ENCODE assay signal across 1 fruit fly cellular context in genomic region chrX:20480382-20480781, dm6.
TF ChIP-seq lines count a peak whose summit lies in the region.

No protein-coding gene starts in this region.

TF ChIP-seq in whole organism, embryonic, 481 proteins besides CTCF, POLR2A, EP300 and RAD21 (continued from another document and continues in another):
- peak; percentile 55 for TF ChIP-seq HHEX (GFP tag; optimal IDR thresholded peaks at IDR 0.05; lab: Kevin White, UChicago)
- TF ChIP-seq CG34376 (GFP tag; optimal IDR thresholded peaks at IDR 0.05; lab: Kevin White, UChicago): no peak
- no peak for TF ChIP-seq Dll (GFP tag; IDR thresholded peaks at IDR 0.05; lab: Robert Waterston, UW; ENCODE audit: partially characterized antibody)
- TF ChIP-seq CG3726 (GFP tag; IDR thresholded peaks at IDR 0.05; lab: Robert Waterston, UW): 0 out of 3 replicates have a peak, but pooled peaks have one; percentile 39
- peak; percentile 48 for TF ChIP-seq ewg (GFP tag; optimal IDR thresholded peaks at IDR 0.05; lab: Kevin White, UChicago)
- no peak for TF ChIP-seq YL-1 (GFP tag; optimal IDR thresholded peaks at IDR 0.05; lab: Kevin White, UChicago)
- TF ChIP-seq CG12391 (tag; optimal IDR thresholded peaks at IDR 0.05; lab: Kevin White, UChicago): peak; percentile 72
- TF ChIP-seq CG14710 (tag; optimal IDR thresholded peaks at IDR 0.05; lab: Kevin White, UChicago): peak; percentile 40
- peak; percentile 22 for TF ChIP-seq fd102C (GFP tag; optimal IDR thresholded peaks at IDR 0.05; lab: Kevin White, UChicago)
- TF ChIP-seq Six4 (GFP tag; optimal IDR thresholded peaks at IDR 0.05; lab: Kevin White, UChicago): peak; percentile 72
- TF ChIP-seq Ravus (GFP tag; IDR thresholded peaks at IDR 0.05; lab: Robert Waterston, UW): no peak
- TF ChIP-seq chinmo (GFP tag; IDR thresholded peaks at IDR 0.05; lab: Robert Waterston, UW; ENCODE audit: partially characterized antibody): no peak
- TF ChIP-seq CG6272 (GFP tag; IDR thresholded peaks at IDR 0.05; lab: Robert Waterston, UW): no peak
- peak; percentile 72 for TF ChIP-seq Camta (GFP tag; optimal IDR thresholded peaks at IDR 0.05; lab: Kevin White, UChicago)
- TF ChIP-seq Rx (GFP tag; IDR thresholded peaks at IDR 0.05; lab: Robert Waterston, UW): 0 out of 2 replicates have a peak, but pooled peaks have one; percentile 24
- peak; percentile 65 for TF ChIP-seq CG11398 (GFP tag; optimal IDR thresholded peaks at IDR 0.05; lab: Kevin White, UChicago)
- TF ChIP-seq CG4282 (GFP tag; optimal IDR thresholded peaks at IDR 0.05; lab: Kevin White, UChicago): peak; percentile 11
- no peak for TF ChIP-seq kni (GFP tag; optimal IDR thresholded peaks at IDR 0.05; lab: Kevin White, UChicago)
- no peak for TF ChIP-seq B-H2 (GFP tag; optimal IDR thresholded peaks at IDR 0.05; lab: Kevin White, UChicago)
- no peak for TF ChIP-seq pan (optimal IDR thresholded peaks at IDR 0.05; lab: Kevin White, UChicago)
- peak in 1 of 2 experiments; percentile 75 for TF ChIP-seq pan (GFP tag; optimal IDR thresholded peaks at IDR 0.05 in 1 of 2, IDR thresholded peaks at IDR 0.05 in 1 of 2)
- TF ChIP-seq HmgD (GFP tag; optimal IDR thresholded peaks at IDR 0.05; lab: Kevin White, UChicago): peak; percentile 49
- no peak for TF ChIP-seq pum (GFP tag; optimal IDR thresholded peaks at IDR 0.05; lab: Kevin White, UChicago)
- TF ChIP-seq CG18599 (GFP tag; optimal IDR thresholded peaks at IDR 0.05; lab: Kevin White, UChicago): peak; percentile 79
- no peak for TF ChIP-seq croc (GFP tag; conservative IDR thresholded peaks at IDR 0.05; lab: Robert Waterston, UW)
- no peak for TF ChIP-seq CG11504 (tag; optimal IDR thresholded peaks at IDR 0.05; lab: Kevin White, UChicago)
- TF ChIP-seq stc (GFP tag; IDR thresholded peaks at IDR 0.05; lab: Robert Waterston, UW): peak; percentile 15; the same call in 1 of the 2 replicates
- no peak for TF ChIP-seq abd-A (tag; optimal IDR thresholded peaks at IDR 0.05; lab: Kevin White, UChicago)
- TF ChIP-seq CG10654 (GFP tag; optimal IDR thresholded peaks at IDR 0.05; lab: Kevin White, UChicago): peak; percentile 70
- TF ChIP-seq gsb-n (tag; optimal IDR thresholded peaks at IDR 0.05; lab: Kevin White, UChicago): no peak
- TF ChIP-seq CG3407 (GFP tag; optimal IDR thresholded peaks at IDR 0.05; lab: Kevin White, UChicago): no peak
- no peak for TF ChIP-seq CG17912 (GFP tag; optimal IDR thresholded peaks at IDR 0.05; lab: Kevin White, UChicago)
- no peak for TF ChIP-seq lov (optimal IDR thresholded peaks at IDR 0.05; lab: Kevin White, UChicago)
- TF ChIP-seq lov (GFP tag; IDR thresholded peaks at IDR 0.05; lab: Robert Waterston, UW): 0 out of 3 replicates have a peak, but pooled peaks have one; percentile 10
- TF ChIP-seq Xbp1 (GFP tag; optimal IDR thresholded peaks at IDR 0.05; lab: Kevin White, UChicago): peak; percentile 79
- peak; percentile 80 for TF ChIP-seq Chrac-16 (GFP tag; optimal IDR thresholded peaks at IDR 0.05; lab: Kevin White, UChicago)
- no peak for TF ChIP-seq CG1603 (tag; optimal IDR thresholded peaks at IDR 0.05; lab: Kevin White, UChicago)
- TF ChIP-seq repo (GFP tag; optimal IDR thresholded peaks at IDR 0.05; lab: Kevin White, UChicago): peak; percentile 75
- peak; percentile 29 for TF ChIP-seq btn (GFP tag; optimal IDR thresholded peaks at IDR 0.05; lab: Kevin White, UChicago)
- TF ChIP-seq bigmax (GFP tag; optimal IDR thresholded peaks at IDR 0.05; lab: Kevin White, UChicago): no peak
- TF ChIP-seq Dbx (GFP tag; IDR thresholded peaks at IDR 0.05; lab: Robert Waterston, UW): peak; percentile 63; the same call in 1 of the 3 replicates
- peak; percentile 96 for TF ChIP-seq sens (GFP tag; lab: Kevin White, UChicago)
- TF ChIP-seq pho (GFP tag; optimal IDR thresholded peaks at IDR 0.05; lab: Kevin White, UChicago): peak; percentile 67
- peak; percentile 64 for TF ChIP-seq oc (tag; optimal IDR thresholded peaks at IDR 0.05; lab: Kevin White, UChicago)
- TF ChIP-seq gfzf (GFP tag; optimal IDR thresholded peaks at IDR 0.05; lab: Kevin White, UChicago): no peak
- TF ChIP-seq CG7839 (tag; optimal IDR thresholded peaks at IDR 0.05; lab: Kevin White, UChicago): peak; percentile 82
- peak; percentile 77 for TF ChIP-seq zfh2 (GFP tag; optimal IDR thresholded peaks at IDR 0.05; lab: Kevin White, UChicago)
- 0 out of 2 replicates have a peak, but pooled peaks have one; percentile 21 for TF ChIP-seq crol (GFP tag; IDR thresholded peaks at IDR 0.05; lab: Robert Waterston, UW)
- no peak for TF ChIP-seq yki (optimal IDR thresholded peaks at IDR 0.05; lab: Kevin White, UChicago)
- peak; percentile 45; the same call in 1 of the 2 replicates for TF ChIP-seq CG3847 (GFP tag; IDR thresholded peaks at IDR 0.05; lab: Robert Waterston, UW)
- no peak for TF ChIP-seq CG5953 (GFP tag; IDR thresholded peaks at IDR 0.05; lab: Robert Waterston, UW)
- TF ChIP-seq CG8290 (GFP tag; optimal IDR thresholded peaks at IDR 0.05; lab: Kevin White, UChicago): peak; percentile 51
- peak in 1 of 2 experiments; percentile 88 for TF ChIP-seq CG8290 (tag; optimal IDR thresholded peaks at IDR 0.05; lab: Kevin White, UChicago)
- no peak for TF ChIP-seq NFAT (GFP tag; IDR thresholded peaks at IDR 0.05; lab: Robert Waterston, UW)
- TF ChIP-seq CG15479 (GFP tag; optimal IDR thresholded peaks at IDR 0.05; lab: Kevin White, UChicago): peak; percentile 4
- TF ChIP-seq zf30C (GFP tag; optimal IDR thresholded peaks at IDR 0.05; lab: Kevin White, UChicago): no peak
- TF ChIP-seq dmrt11E (tag; optimal IDR thresholded peaks at IDR 0.05; lab: Kevin White, UChicago): peak; percentile 75
- TF ChIP-seq H15 (GFP tag; IDR thresholded peaks at IDR 0.05; lab: Robert Waterston, UW): peak; percentile 51; the same call in 1 of the 3 replicates
- TF ChIP-seq nmo (GFP tag; optimal IDR thresholded peaks at IDR 0.05; lab: Kevin White, UChicago): peak; percentile 63
- no peak for TF ChIP-seq CG10543 (GFP tag; optimal IDR thresholded peaks at IDR 0.05; lab: Kevin White, UChicago)
- TF ChIP-seq Mes4 (GFP tag; optimal IDR thresholded peaks at IDR 0.05; lab: Kevin White, UChicago): peak; percentile 61
- peak; percentile 79 for TF ChIP-seq CG7786 (GFP tag; optimal IDR thresholded peaks at IDR 0.05; lab: Kevin White, UChicago)
- peak; percentile 9 for TF ChIP-seq psq (GFP tag; optimal IDR thresholded peaks at IDR 0.05; lab: Kevin White, UChicago)
- TF ChIP-seq Abd-B (GFP tag; optimal IDR thresholded peaks at IDR 0.05; lab: Kevin White, UChicago): peak; percentile 67
- TF ChIP-seq crp (GFP tag; optimal IDR thresholded peaks at IDR 0.05; lab: Kevin White, UChicago): no peak
- no peak for TF ChIP-seq CG11560 (tag; IDR thresholded peaks at IDR 0.05; lab: Robert Waterston, UW)
- no peak for TF ChIP-seq gt (GFP tag; IDR thresholded peaks at IDR 0.05; lab: Robert Waterston, UW)
- TF ChIP-seq GATAe (GFP tag; conservative IDR thresholded peaks at IDR 0.05; lab: Robert Waterston, UW): no peak
- no peak for TF ChIP-seq lbe (GFP tag; optimal IDR thresholded peaks at IDR 0.05; lab: Kevin White, UChicago)
- no peak; the same call in 1 of the 2 replicates for TF ChIP-seq CG31441 (GFP tag; IDR thresholded peaks at IDR 0.05; lab: Robert Waterston, UW)
- TF ChIP-seq CG2712 (tag; optimal IDR thresholded peaks at IDR 0.05; lab: Kevin White, UChicago): no peak
- TF ChIP-seq seq (GFP tag; IDR thresholded peaks at IDR 0.05; lab: Robert Waterston, UW): peak; percentile 61
- no peak for TF ChIP-seq Taf1 (GFP tag; IDR thresholded peaks at IDR 0.05; lab: Robert Waterston, UW)
- peak; percentile 65 for TF ChIP-seq HmgZ (tag; optimal IDR thresholded peaks at IDR 0.05; lab: Kevin White, UChicago)
- TF ChIP-seq Oaz (GFP tag; IDR thresholded peaks at IDR 0.05; lab: Robert Waterston, UW): 0 out of 2 replicates have a peak, but pooled peaks have one; percentile 31
- TF ChIP-seq CG1792 (GFP tag; optimal IDR thresholded peaks at IDR 0.05; lab: Kevin White, UChicago): peak; percentile 30
- TF ChIP-seq CG17186 (GFP tag; optimal IDR thresholded peaks at IDR 0.05; lab: Kevin White, UChicago): no peak
- TF ChIP-seq CG13123 (GFP tag; optimal IDR thresholded peaks at IDR 0.05; lab: Kevin White, UChicago): peak; percentile 26
- no peak for TF ChIP-seq ttk (GFP tag; IDR thresholded peaks at IDR 0.05; lab: Robert Waterston, UW)
- TF ChIP-seq Nf-YA (GFP tag; IDR thresholded peaks at IDR 0.05; lab: Robert Waterston, UW): 0 out of 2 replicates have a peak, but pooled peaks have one; percentile 27
- peak; percentile 59 for TF ChIP-seq ap (GFP tag; IDR thresholded peaks at IDR 0.05; lab: Robert Waterston, UW)
- TF ChIP-seq Rfx (GFP tag; IDR thresholded peaks at IDR 0.05; lab: Robert Waterston, UW): peak; percentile 61
- TF ChIP-seq dan (GFP tag; IDR thresholded peaks at IDR 0.05; lab: Robert Waterston, UW): no peak
- no peak for TF ChIP-seq peb (GFP tag; IDR thresholded peaks at IDR 0.05; lab: Robert Waterston, UW)
- no peak for TF ChIP-seq CG15011 (GFP tag; optimal IDR thresholded peaks at IDR 0.05; lab: Kevin White, UChicago)
- TF ChIP-seq CG16813 (GFP tag; IDR thresholded peaks at IDR 0.05; lab: Robert Waterston, UW; ENCODE audit: partially characterized antibody): no peak
- TF ChIP-seq CG1529 (GFP tag; optimal IDR thresholded peaks at IDR 0.05; lab: Kevin White, UChicago): no peak
- TF ChIP-seq tin (GFP tag; optimal IDR thresholded peaks at IDR 0.05; lab: Kevin White, UChicago): peak; percentile 66
- peak; percentile 46 for TF ChIP-seq gcm (GFP tag; optimal IDR thresholded peaks at IDR 0.05; lab: Kevin White, UChicago)
- peak; percentile 3 for TF ChIP-seq CG31388 (GFP tag; optimal IDR thresholded peaks at IDR 0.05; lab: Kevin White, UChicago)
- no peak for TF ChIP-seq CG7987 (GFP tag; optimal IDR thresholded peaks at IDR 0.05; lab: Kevin White, UChicago)
- TF ChIP-seq CG7357 (GFP tag; IDR thresholded peaks at IDR 0.05; lab: Robert Waterston, UW): peak; percentile 58; the same call in 1 of the 3 replicates
- peak; percentile 30 for TF ChIP-seq Elba2 (GFP tag; optimal IDR thresholded peaks at IDR 0.05; lab: Kevin White, UChicago)
- TF ChIP-seq Sry-δ (GFP tag; optimal IDR thresholded peaks at IDR 0.05; lab: Kevin White, UChicago): peak; percentile 12
- TF ChIP-seq sisA (GFP tag; IDR thresholded peaks at IDR 0.05; lab: Robert Waterston, UW): peak; percentile 70
- 0 out of 2 replicates have a peak, but pooled peaks have one; percentile 10 for TF ChIP-seq sim (GFP tag; IDR thresholded peaks at IDR 0.05; lab: Robert Waterston, UW)
- TF ChIP-seq dysf (GFP tag; IDR thresholded peaks at IDR 0.05; lab: Robert Waterston, UW): peak; percentile 60; the same call in 2 of the 3 replicates
- TF ChIP-seq CG2116 (GFP tag; optimal IDR thresholded peaks at IDR 0.05; lab: Kevin White, UChicago): peak; percentile 24
- no peak for TF ChIP-seq insv (GFP tag; optimal IDR thresholded peaks at IDR 0.05; lab: Kevin White, UChicago)
- TF ChIP-seq CG8281 (tag; optimal IDR thresholded peaks at IDR 0.05; lab: Kevin White, UChicago): peak; percentile 17
- TF ChIP-seq Sox102F (GFP tag; optimal IDR thresholded peaks at IDR 0.05; lab: Kevin White, UChicago): peak; percentile 84
- TF ChIP-seq D19A (tag; optimal IDR thresholded peaks at IDR 0.05; lab: Kevin White, UChicago): no peak
- TF ChIP-seq NC2β (GFP tag; optimal IDR thresholded peaks at IDR 0.05; lab: Kevin White, UChicago): peak; percentile 69
- peak; percentile 35 for TF ChIP-seq CG18476 (GFP tag; optimal IDR thresholded peaks at IDR 0.05; lab: Kevin White, UChicago)
- no peak for TF ChIP-seq CG2678 (tag; optimal IDR thresholded peaks at IDR 0.05; lab: Kevin White, UChicago)
- no peak for TF ChIP-seq knrl (GFP tag; IDR thresholded peaks at IDR 0.05; lab: Robert Waterston, UW; ENCODE audit: partially characterized antibody)
- TF ChIP-seq ro (GFP tag; IDR thresholded peaks at IDR 0.05; lab: Robert Waterston, UW): no peak
- TF ChIP-seq vvl (GFP tag; IDR thresholded peaks at IDR 0.05; lab: Robert Waterston, UW): peak; percentile 59
- peak; percentile 62; the same call in 1 of the 2 replicates for TF ChIP-seq aop (GFP tag; IDR thresholded peaks at IDR 0.05; lab: Robert Waterston, UW)
- peak; percentile 79 for TF ChIP-seq CG9609 (GFP tag; optimal IDR thresholded peaks at IDR 0.05; lab: Kevin White, UChicago)
- peak; percentile 66 for TF ChIP-seq Drgx (GFP tag; IDR thresholded peaks at IDR 0.05; lab: Robert Waterston, UW)
- TF ChIP-seq sna (GFP tag; IDR thresholded peaks at IDR 0.05; lab: Robert Waterston, UW; ENCODE audit: partially characterized antibody): no peak
- no peak for TF ChIP-seq CG7963 (GFP tag; IDR thresholded peaks at IDR 0.05; lab: Robert Waterston, UW; ENCODE audit: partially characterized antibody)
- peak; percentile 37 for TF ChIP-seq Nf-YB (GFP tag; optimal IDR thresholded peaks at IDR 0.05; lab: Kevin White, UChicago)
- TF ChIP-seq br (optimal IDR thresholded peaks at IDR 0.05; lab: Kevin White, UChicago): no peak
- TF ChIP-seq Bdp1 (GFP tag; optimal IDR thresholded peaks at IDR 0.05; lab: Kevin White, UChicago): peak; percentile 65
- TF ChIP-seq E2f2 (GFP tag; IDR thresholded peaks at IDR 0.05; lab: Robert Waterston, UW): peak; percentile 41; the same call in 1 of the 2 replicates
- TF ChIP-seq B-H1 (GFP tag; IDR thresholded peaks at IDR 0.05; lab: Robert Waterston, UW): peak; percentile 58
- TF ChIP-seq CG4854 (GFP tag; optimal IDR thresholded peaks at IDR 0.05; lab: Kevin White, UChicago): peak; percentile 29
- TF ChIP-seq rib (GFP tag; IDR thresholded peaks at IDR 0.05; lab: Robert Waterston, UW): no peak
- peak; percentile 46 for TF ChIP-seq CG2202 (tag; optimal IDR thresholded peaks at IDR 0.05; lab: Kevin White, UChicago)
- TF ChIP-seq Dfd (GFP tag; optimal IDR thresholded peaks at IDR 0.05; lab: Kevin White, UChicago): no peak
- TF ChIP-seq CG11093 (GFP tag; IDR thresholded peaks at IDR 0.05; lab: Robert Waterston, UW): no peak
- TF ChIP-seq CG10321 (GFP tag; IDR thresholded peaks at IDR 0.05; lab: Robert Waterston, UW): no peak; the same call in 1 of the 2 replicates
- no peak for TF ChIP-seq CG4328 (GFP tag; optimal IDR thresholded peaks at IDR 0.05; lab: Kevin White, UChicago)
- peak; percentile 62 for TF ChIP-seq cwo (GFP tag; optimal IDR thresholded peaks at IDR 0.05; lab: Kevin White, UChicago)
- no peak for TF ChIP-seq CG12299 (tag; optimal IDR thresholded peaks at IDR 0.05; lab: Kevin White, UChicago)
- TF ChIP-seq CG18619 (GFP tag; optimal IDR thresholded peaks at IDR 0.05; lab: Kevin White, UChicago): peak; percentile 33
- TF ChIP-seq ERR (GFP tag; optimal IDR thresholded peaks at IDR 0.05; lab: Kevin White, UChicago): peak; percentile 59
- no peak for TF ChIP-seq HLH4C (GFP tag; IDR thresholded peaks at IDR 0.05; lab: Robert Waterston, UW; ENCODE audit: partially characterized antibody)
- no peak for TF ChIP-seq CG8765 (GFP tag; IDR thresholded peaks at IDR 0.05; lab: Robert Waterston, UW)
